Fruit fly (Drosophila melanogaster) whole organism, pupa: ENCODE measurements around the gene CG13365.

Experiments used
- CG10348 ChIP-seq: fragments of 200-800 bp; sonication (Bioruptor generic); IDR thresholded peaks from 2 replicates; pipeline ENCODE4 v1.3.6; 2022; ENCODE audit warnings: missing biosample characterization, missing genetic modification characterization
- CG12605 ChIP-seq: fragments of 200-800 bp; sonication (Bioruptor generic); IDR thresholded peaks from 2 replicates; pipeline ENCODE4 v1.3.6; 2022; ENCODE audit warnings: missing biosample characterization, missing genetic modification characterization
- CG13204 ChIP-seq: fragments of 200-800 bp; sonication (Bioruptor generic); optimal IDR thresholded peaks from 2 replicates; lab custom pipeline; 2018; ENCODE audit warnings: missing biosample characterization, mild to moderate bottlenecking, missing genetic modification characterization, moderate library complexity
- CG15710 ChIP-seq: fragments of 200-800 bp; sonication (Bioruptor generic); optimal IDR thresholded peaks from 2 replicates; lab custom pipeline; 2018; ENCODE audit warnings: missing biosample characterization, mild to moderate bottlenecking, missing genetic modification characterization, moderate library complexity
- CG32121 ChIP-seq: fragments of 200-800 bp; sonication (Bioruptor generic); IDR thresholded peaks from 2 replicates; pipeline ENCODE4 v1.3.6; 2022; ENCODE audit warnings: missing biosample characterization, missing genetic modification characterization
- CG4496 ChIP-seq: fragments of 200-800 bp; sonication (Bioruptor generic); IDR thresholded peaks from 3 replicates; pipeline ENCODE4 v1.3.6; 2022; ENCODE audit warnings: missing biosample characterization, missing genetic modification characterization
- CG8159 ChIP-seq: fragments of 200-800 bp; sonication (Bioruptor generic); optimal IDR thresholded peaks from 3 replicates; lab custom pipeline; 2018; ENCODE audit warnings: missing biosample characterization, mild to moderate bottlenecking, missing genetic modification characterization, moderate library complexity
- CG8301 ChIP-seq: fragments of 200-800 bp; sonication (Bioruptor generic); optimal IDR thresholded peaks from 2 replicates; lab custom pipeline; 2018; ENCODE audit warnings: missing biosample characterization, mild to moderate bottlenecking, missing genetic modification characterization
- CG9948 ChIP-seq: fragments of 200-800 bp; sonication (Bioruptor generic); optimal IDR thresholded peaks from 2 replicates; lab custom pipeline; 2018; ENCODE audit warnings: missing biosample characterization, mild to moderate bottlenecking, missing genetic modification characterization, moderate library complexity
- D1 ChIP-seq: fragments of 200-800 bp; sonication (Bioruptor generic); optimal IDR thresholded peaks from 2 replicates; lab custom pipeline; 2018; ENCODE audit warnings: missing biosample characterization, mild to moderate bottlenecking, missing genetic modification characterization, moderate library complexity
- Pif1A ChIP-seq: fragments of 200-800 bp; sonication (Bioruptor generic); optimal IDR thresholded peaks from 3 replicates; lab custom pipeline; 2016; ENCODE audit warnings: missing biosample characterization, missing genetic modification characterization

- TF ChIP-seq CG13204 (GFP tag; lab: Kevin White, UChicago) (no peak), CG32121 (GFP tag; lab: Robert Waterston, UW) (no peak), CG10348 (GFP tag; lab: Robert Waterston, UW) (no peak), CG4496 (GFP tag; lab: Robert Waterston, UW) (no peak), CG9948 (tag; lab: Kevin White, UChicago) (no peak), CG8301 (tag; lab: Kevin White, UChicago) (no peak), CG12605 (no peak), Pif1A (GFP tag; lab: Kevin White, UChicago) (no peak), D1 (tag; lab: Kevin White, UChicago) (no peak), CG15710 (no peak), CG8159 (no peak)
Measured at dm6 chrX:647056-647627, 26.1 kb upstream of the CG13365 start, which contains the start of gene Roc1a.
